ENCODE assay signal across 4 fruit fly cellular contexts in the genomic region with DNA sequence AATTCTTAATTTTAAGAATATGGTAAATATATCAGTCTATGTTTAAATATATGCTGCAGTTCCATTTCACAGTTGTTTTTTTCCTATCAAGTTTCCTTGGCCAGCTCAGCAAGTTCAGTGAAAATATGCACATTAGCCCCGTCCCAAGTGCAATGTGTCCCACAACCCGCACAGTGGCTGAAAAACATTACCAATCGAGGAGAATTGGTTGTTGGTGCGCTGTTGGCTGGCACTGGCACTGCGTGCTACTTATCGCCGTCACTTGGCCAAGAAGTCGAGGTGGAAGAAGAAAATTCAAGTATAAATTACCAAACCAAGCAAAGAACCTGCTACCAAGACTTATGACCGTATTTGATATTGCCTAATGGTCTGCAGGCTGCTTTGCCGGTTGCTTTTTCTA.
TF ChIP-seq lines count a peak whose summit lies in the region.

No protein-coding gene starts in this region.

- no peak for TF ChIP-seq CTCF in whole organism, embryonic (GFP tag; optimal IDR thresholded peaks at IDR 0.05; lab: Kevin White, UChicago)

TF ChIP-seq in whole organism, adult, 20 proteins besides CTCF, POLR2A, EP300 and RAD21:
- TF ChIP-seq tj (GFP tag; optimal IDR thresholded peaks at IDR 0.05; lab: Kevin White, UChicago) (peak; percentile 52), Clk (GFP tag; optimal IDR thresholded peaks at IDR 0.05; lab: Kevin White, UChicago) (no peak)

TF ChIP-seq in whole organism, embryonic, 481 proteins besides CTCF, POLR2A, EP300 and RAD21:
- no peak for TF ChIP-seq rib (GFP tag; IDR thresholded peaks at IDR 0.05; lab: Robert Waterston, UW)
- TF ChIP-seq CG43689 (GFP tag; IDR thresholded peaks at IDR 0.05; lab: Robert Waterston, UW), result no peak
- TF ChIP-seq CG17612 (GFP tag; IDR thresholded peaks at IDR 0.05; lab: Robert Waterston, UW), result no peak
- TF ChIP-seq btn (GFP tag; optimal IDR thresholded peaks at IDR 0.05; lab: Kevin White, UChicago), result no peak
- peak; percentile 54 for TF ChIP-seq Med (GFP tag; lab: Kevin White, UChicago)
- no peak for TF ChIP-seq Deaf1 (tag; optimal IDR thresholded peaks at IDR 0.05; lab: Kevin White, UChicago)
- TF ChIP-seq tx (GFP tag; optimal IDR thresholded peaks at IDR 0.05; lab: Kevin White, UChicago), result no peak
TF ChIP-seq in whole organism, embryonic: peak in this region for 1.

TF ChIP-seq in whole organism, prepupa, 60 proteins besides CTCF, POLR2A, EP300 and RAD21:
- TF ChIP-seq Eip78C (GFP tag; lab: Kevin White, UChicago), result peak; percentile 16
- peak; percentile 3 for TF ChIP-seq CG4318 (GFP tag; optimal IDR thresholded peaks at IDR 0.05; lab: Kevin White, UChicago)
- 0 out of 3 replicates have a peak, but pooled peaks have one; percentile 6 for TF ChIP-seq eg (GFP tag; IDR thresholded peaks at IDR 0.05; lab: Robert Waterston, UW)
- no peak for TF ChIP-seq Sox15 (GFP tag; optimal IDR thresholded peaks at IDR 0.05; lab: Kevin White, UChicago)
- no peak for TF ChIP-seq Met (GFP tag; optimal IDR thresholded peaks at IDR 0.05; lab: Kevin White, UChicago)

TF ChIP-seq in whole organism, pupa, 21 proteins besides CTCF, POLR2A, EP300 and RAD21:
- TF ChIP-seq CG9948 (tag; optimal IDR thresholded peaks at IDR 0.05; lab: Kevin White, UChicago) (no peak), CG4496 (GFP tag; IDR thresholded peaks at IDR 0.05; lab: Robert Waterston, UW) (0 out of 3 replicates have a peak, but pooled peaks have one; percentile 31)
